Worm (Caenorhabditis elegans) whole organism, L1 larva: ENCODE measurements around the gene ZC449.2.

Experiments used
- C04F5.9 ChIP-seq: sonication (generic microtip); optimal IDR thresholded peaks from 2 replicates; lab custom pipeline; 2016; ENCODE audit warnings: missing genetic modification characterization, missing compliant biosample characterization
- C16A3.4 ChIP-seq: fragments of 150-350 bp; optimal IDR thresholded peaks from 2 replicates; lab custom pipeline; 2014; ENCODE audit warnings: missing biosample characterization, missing genetic modification characterization
- aha-1 ChIP-seq: fragments of 150-350 bp; optimal IDR thresholded peaks from 2 replicates; lab custom pipeline; 2014; ENCODE audit warnings: missing biosample characterization, missing genetic modification characterization
- ama-1 ChIP-seq: fragments of 150-350 bp; optimal IDR thresholded peaks from 2 replicates; lab custom pipeline; 2014
- blmp-1 ChIP-seq: fragments of 150-350 bp; optimal IDR thresholded peaks from 2 replicates; lab custom pipeline; 2014; ENCODE audit warnings: missing biosample characterization, missing genetic modification characterization
- ceh-63 ChIP-seq: fragments of 200-800 bp; sonication (Bioruptor generic); optimal IDR thresholded peaks from 2 replicates; lab custom pipeline; 2018; ENCODE audit warnings: mild to moderate bottlenecking, missing genetic modification characterization, missing compliant biosample characterization
- ceh-88 ChIP-seq: fragments of 200-800 bp; sonication (Bioruptor generic); IDR thresholded peaks from 2 replicates; pipeline ENCODE4 v1.3.6; 2022; ENCODE audit warnings: missing genetic modification characterization, missing compliant biosample characterization
- ceh-90 ChIP-seq: sonication (generic microtip); optimal IDR thresholded peaks from 2 replicates; lab custom pipeline; 2016; ENCODE audit warnings: missing genetic modification characterization, missing compliant biosample characterization
- ces-1 ChIP-seq: fragments of 150-350 bp; optimal IDR thresholded peaks from 2 replicates; lab custom pipeline; 2014; ENCODE audit warnings: missing biosample characterization, missing genetic modification reagents, missing genetic modification characterization
- dpl-1 ChIP-seq, 3 experiments: fragments of 150-350 bp in 2 of 3; sonication (generic microtip) in 1 of 3; optimal IDR thresholded peaks; 2 replicates each; lab custom pipeline; 2014 to 2017; ENCODE audit warnings: missing biosample characterization in 3 of 3, missing genetic modification characterization in 3 of 3, missing genetic modification reagents in 3 of 3
- efl-1 ChIP-seq, 4 experiments: fragments of 150-350 bp; optimal IDR thresholded peaks in 3 of 4; peaks in 1 of 4; 1 replicate in 1 of 4; 2 replicates in 3 of 4; lab custom pipeline; 2014; ENCODE audit warnings: missing biosample characterization in 2 of 4, missing genetic modification characterization in 2 of 4, missing genetic modification reagents in 2 of 4
- efl-3 ChIP-seq: fragments of 200-800 bp; sonication (Bioruptor generic); optimal IDR thresholded peaks from 2 replicates; lab custom pipeline; 2018; ENCODE audit warnings: mild to moderate bottlenecking, missing genetic modification characterization, missing compliant biosample characterization
- egl-13 ChIP-seq: sonication (generic microtip); optimal IDR thresholded peaks from 2 replicates; lab custom pipeline; 2016; ENCODE audit warnings: missing genotype, missing genetic modification reagents, missing genetic modification characterization, missing compliant biosample characterization
- egl-27 ChIP-seq, 2 experiments: fragments of 150-350 bp in 1 of 2; sonication (generic microtip); optimal IDR thresholded peaks; 3 replicates each; lab custom pipeline; 2017 to 2018; ENCODE audit warnings: missing biosample characterization in 2 of 2, missing genetic modification characterization in 2 of 2, missing genetic modification reagents in 2 of 2
- elt-3 ChIP-seq, 6 experiments: fragments of 150-350 bp in 1 of 6; sonication (generic microtip); optimal IDR thresholded peaks; 2 replicates each; lab custom pipeline; 2017 to 2018; ENCODE audit warnings: missing biosample characterization in 6 of 6, missing genetic modification characterization in 6 of 6, inconsistent platforms in 1 of 6
- fkh-4 ChIP-seq: sonication (generic microtip); optimal IDR thresholded peaks from 2 replicates; lab custom pipeline; 2016; ENCODE audit warnings: missing compliant biosample characterization, missing genetic modification characterization, borderline replicate concordance
- fkh-8 ChIP-seq: sonication (generic microtip); optimal IDR thresholded peaks from 2 replicates; lab custom pipeline; 2016; ENCODE audit warnings: mild to moderate bottlenecking, missing genetic modification characterization, missing compliant biosample characterization
- hlh-17 ChIP-seq: fragments of 200-800 bp; sonication (Bioruptor generic); optimal IDR thresholded peaks from 2 replicates; lab custom pipeline; 2018; ENCODE audit warnings: missing genetic modification characterization, mild to moderate bottlenecking, missing compliant biosample characterization, moderate library complexity, borderline replicate concordance
- hlh-4 ChIP-seq: sonication (generic microtip); optimal IDR thresholded peaks from 2 replicates; lab custom pipeline; 2016; ENCODE audit warnings: mild to moderate bottlenecking, missing genetic modification characterization, missing compliant biosample characterization
- irx-1 ChIP-seq: sonication (generic microtip); optimal IDR thresholded peaks from 2 replicates; lab custom pipeline; 2016; ENCODE audit warnings: missing genetic modification characterization, missing compliant biosample characterization
- isw-1 ChIP-seq: fragments of 200-800 bp; sonication (Bioruptor generic); IDR thresholded peaks from 2 replicates; pipeline ENCODE4 v1.3.6; 2022; ENCODE audit warnings: missing genetic modification characterization, missing compliant biosample characterization
- jun-1 ChIP-seq: fragments of 150-350 bp; optimal IDR thresholded peaks from 2 replicates; lab custom pipeline; 2014; ENCODE audit warnings: missing biosample characterization, missing genetic modification reagents, missing genetic modification characterization
- lin-13 ChIP-seq: fragments of 150-350 bp; optimal IDR thresholded peaks from 2 replicates; lab custom pipeline; 2014; ENCODE audit warnings: missing biosample characterization, missing genetic modification reagents, missing genetic modification characterization
- lin-15B ChIP-seq: fragments of 150-350 bp; sonication (generic microtip); optimal IDR thresholded peaks from 3 replicates; lab custom pipeline; 2014; ENCODE audit warnings: missing biosample characterization, missing genetic modification characterization
- lin-35 ChIP-seq, 2 experiments: fragments of 150-350 bp; optimal IDR thresholded peaks; 2 replicates each; lab custom pipeline; 2014; ENCODE audit warnings: missing biosample characterization in 2 of 2, missing genetic modification characterization in 2 of 2, missing genetic modification reagents in 2 of 2
- lir-3 ChIP-seq: sonication (generic microtip); optimal IDR thresholded peaks from 2 replicates; lab custom pipeline; 2016; ENCODE audit warnings: mild to moderate bottlenecking, missing genetic modification characterization, moderate library complexity, missing compliant biosample characterization; ENCODE audit not compliant: poor library complexity
- lsy-2 ChIP-seq, 2 experiments: fragments of 150-350 bp; optimal IDR thresholded peaks; 2 replicates each; lab custom pipeline; 2014; ENCODE audit warnings: missing biosample characterization in 2 of 2, missing genetic modification characterization in 2 of 2
- mep-1 ChIP-seq: fragments of 150-350 bp; optimal IDR thresholded peaks from 2 replicates; lab custom pipeline; 2014; ENCODE audit warnings: missing biosample characterization, missing genetic modification characterization
- nhr-20 ChIP-seq: sonication (generic microtip); optimal IDR thresholded peaks from 2 replicates; lab custom pipeline; 2016; ENCODE audit warnings: mild to moderate bottlenecking, missing genetic modification characterization, missing compliant biosample characterization
- nhr-237 ChIP-seq: fragments of 150-350 bp; optimal IDR thresholded peaks from 2 replicates; lab custom pipeline; 2014; ENCODE audit warnings: missing biosample characterization, missing genetic modification characterization
- nhr-47 ChIP-seq: sonication (generic microtip); optimal IDR thresholded peaks from 2 replicates; lab custom pipeline; 2016; ENCODE audit warnings: mild to moderate bottlenecking, missing genetic modification characterization, moderate library complexity, missing compliant biosample characterization
- nhr-76 ChIP-seq: sonication (generic microtip); optimal IDR thresholded peaks from 2 replicates; lab custom pipeline; 2017; ENCODE audit warnings: missing biosample characterization, missing genetic modification characterization
- nhr-77 ChIP-seq: fragments of 150-350 bp; optimal IDR thresholded peaks from 2 replicates; lab custom pipeline; 2014; ENCODE audit warnings: missing biosample characterization, missing genetic modification characterization
- nhr-85 ChIP-seq: sonication (generic microtip); peaks from one replicate; lab custom pipeline; 2016; ENCODE audit warnings: missing genetic modification characterization, inconsistent platforms, missing compliant biosample characterization
- pag-3 ChIP-seq: sonication (generic microtip); optimal IDR thresholded peaks from 2 replicates; lab custom pipeline; 2017; ENCODE audit warnings: missing genetic modification characterization, mild to moderate bottlenecking, missing compliant biosample characterization, antibody characterized with exemption, borderline replicate concordance; ENCODE audit not compliant: insufficient read depth
- pax-3 ChIP-seq: fragments of 200-800 bp; sonication (Bioruptor generic); optimal IDR thresholded peaks from 2 replicates; lab custom pipeline; 2018; ENCODE audit warnings: mild to moderate bottlenecking, missing genetic modification characterization, moderate library complexity, missing compliant biosample characterization
- rnt-1 ChIP-seq: sonication (generic microtip); optimal IDR thresholded peaks from 2 replicates; lab custom pipeline; 2016; ENCODE audit warnings: mild to moderate bottlenecking, missing genetic modification characterization, moderate library complexity, missing compliant biosample characterization
- snpc-4 ChIP-seq: fragments of 150-350 bp; optimal IDR thresholded peaks from 2 replicates; lab custom pipeline; 2014; ENCODE audit warnings: missing biosample characterization, missing genetic modification characterization
- snu-23 ChIP-seq: sonication (generic microtip); optimal IDR thresholded peaks from 2 replicates; lab custom pipeline; 2016; ENCODE audit warnings: missing genetic modification characterization, missing compliant biosample characterization
- sox-4 ChIP-seq: sonication (generic microtip); optimal IDR thresholded peaks from 2 replicates; lab custom pipeline; 2016; ENCODE audit warnings: missing genetic modification characterization, missing compliant biosample characterization
- sup-37 ChIP-seq: fragments of 200-800 bp; sonication (Bioruptor generic); optimal IDR thresholded peaks from 2 replicates; lab custom pipeline; 2018; ENCODE audit warnings: mild to moderate bottlenecking, missing genetic modification characterization, missing compliant biosample characterization
- swsn-7 ChIP-seq: sonication (generic microtip); optimal IDR thresholded peaks from 2 replicates; lab custom pipeline; 2016; ENCODE audit warnings: missing genetic modification characterization, missing compliant biosample characterization
- unc-130 ChIP-seq: fragments of 150-350 bp; optimal IDR thresholded peaks from 2 replicates; lab custom pipeline; 2017; ENCODE audit warnings: missing biosample characterization, missing genetic modification characterization, inconsistent platforms
- unc-62 ChIP-seq: fragments of 150-350 bp; optimal IDR thresholded peaks from 2 replicates; lab custom pipeline; 2014; ENCODE audit warnings: missing biosample characterization, missing genetic modification reagents, missing genetic modification characterization
- unc-86 ChIP-seq: sonication (generic microtip); optimal IDR thresholded peaks from 2 replicates; lab custom pipeline; 2016; ENCODE audit warnings: missing genetic modification characterization, missing compliant biosample characterization
- vab-15 ChIP-seq: sonication (generic microtip); optimal IDR thresholded peaks from 2 replicates; lab custom pipeline; 2017; ENCODE audit warnings: missing genotype, mild to moderate bottlenecking, missing genetic modification characterization, missing compliant biosample characterization
- xbp-1 ChIP-seq: sonication (generic microtip); optimal IDR thresholded peaks from 2 replicates; lab custom pipeline; 2016; ENCODE audit warnings: missing genetic modification characterization, missing compliant biosample characterization
- zag-1 ChIP-seq: fragments of 150-350 bp; optimal IDR thresholded peaks from 2 replicates; lab custom pipeline; 2014; ENCODE audit warnings: missing biosample characterization, missing genetic modification characterization
- zip-4 ChIP-seq: fragments of 200-800 bp; sonication (Bioruptor generic); optimal IDR thresholded peaks from 2 replicates; lab custom pipeline; 2018; ENCODE audit warnings: mild to moderate bottlenecking, missing genetic modification characterization, moderate library complexity, missing compliant biosample characterization
- ztf-11 ChIP-seq, 2 experiments: sonication (generic microtip); optimal IDR thresholded peaks; 2 replicates each; lab custom pipeline; 2016 to 2017; ENCODE audit warnings: missing genetic modification characterization in 2 of 2, missing biosample characterization in 1 of 2, missing compliant biosample characterization in 1 of 2
- ztf-4 ChIP-seq: fragments of 150-350 bp; optimal IDR thresholded peaks from 2 replicates; lab custom pipeline; 2014; ENCODE audit warnings: missing biosample characterization, missing genetic modification characterization

ZC449.2 gene

DNA sequence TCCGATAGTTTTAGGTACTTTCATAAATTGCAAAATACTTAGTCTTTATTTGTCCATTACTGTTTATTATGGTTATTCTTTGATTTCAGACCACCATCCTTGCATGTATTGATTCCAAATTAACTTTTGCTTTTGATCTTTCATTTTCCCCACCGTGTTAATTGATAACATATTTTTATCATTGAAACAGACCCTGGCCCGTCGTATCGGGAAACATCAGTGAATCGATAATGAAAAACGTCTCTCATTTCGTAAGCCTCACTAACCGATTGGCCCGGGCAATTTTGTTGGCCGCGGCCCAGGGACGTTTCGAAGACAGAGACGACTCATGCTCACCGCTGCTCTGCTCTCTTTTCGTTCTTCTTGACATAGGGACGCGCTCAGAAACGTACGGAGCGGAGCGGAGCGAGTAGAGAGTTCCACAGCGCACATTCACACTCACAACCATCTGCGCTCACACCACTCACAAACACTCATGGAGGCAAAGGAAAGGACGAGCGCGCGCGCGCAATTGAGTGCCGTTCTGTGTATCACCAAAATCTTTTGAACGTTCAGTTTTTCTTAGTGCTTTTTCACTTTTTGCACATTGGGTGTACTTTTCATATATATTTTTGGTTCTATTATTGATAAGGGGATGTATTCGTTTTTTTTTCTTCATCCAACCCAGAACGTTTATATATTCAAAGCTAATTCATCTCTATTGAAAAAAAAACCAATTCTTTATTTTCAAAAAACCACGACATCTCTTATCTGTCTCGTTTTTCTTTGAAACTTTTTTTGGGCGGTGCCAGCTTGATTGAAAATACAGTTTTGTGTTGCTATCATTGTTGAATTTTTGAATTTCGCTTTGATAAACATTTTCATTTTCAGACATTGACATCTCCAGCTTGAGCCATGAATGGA is 42.9 kb downstream of the ZC449.2 start, which contains the start of gene C24H10.2:
TSS of gene C24H10.2 (plus strand) at position 853 of the 903 bp plus-strand sequence.
- TF ChIP-seq aha-1 (no peak), snpc-4 (tag; lab: Kevin White, UChicago) (no peak), zip-4 (GFP tag; lab: Kevin White, UChicago) (no peak), nhr-237 (tag; lab: Kevin White, UChicago) (no peak), C16A3.4 (tag; lab: Kevin White, UChicago) (peak; percentile 44), ceh-63 (GFP tag; lab: Kevin White, UChicago) (no peak), lin-13 (GFP tag; lab: Kevin White, UChicago) (no peak), hlh-17 (GFP tag; lab: Kevin White, UChicago) (no peak), zag-1 (tag; lab: Kevin White, UChicago) (no peak), xbp-1 (tag; lab: Kevin White, UChicago) (peak; percentile 14), lin-35 (GFP tag; optimal IDR thresholded peaks at IDR 0.05; lab: Kevin White, UChicago) (peak in 1 of 2 experiments; percentile 32), C04F5.9 (tag; lab: Kevin White, UChicago) (no peak), fkh-4 (tag; lab: Kevin White, UChicago) (no peak), efl-3 (GFP tag; lab: Kevin White, UChicago) (no peak), egl-13 (tag; lab: Kevin White, UChicago) (no peak), pag-3 (tag; lab: Kevin White, UChicago) (no peak), ama-1 (no peak), lsy-2 (tag; optimal IDR thresholded peaks at IDR 0.05; lab: Kevin White, UChicago) (peak in 1 of 2 experiments; percentile 48), jun-1 (tag; lab: Kevin White, UChicago) (peak; percentile 9), lir-3 (tag; lab: Kevin White, UChicago) (no peak), sox-4 (tag; lab: Kevin White, UChicago) (no peak), unc-62 (no peak), egl-27 (tag; optimal IDR thresholded peaks at IDR 0.05; lab: Kevin White, UChicago) (no peak), rnt-1 (tag; lab: Kevin White, UChicago) (peak; percentile 56), unc-130 (tag; lab: Kevin White, UChicago) (no peak), efl-1 (optimal IDR thresholded peaks at IDR 0.05; lab: Kevin White, UChicago) (peak in 1 of 2 experiments; percentile 4), efl-1 (GFP tag; optimal IDR thresholded peaks at IDR 0.05 in 1 of 2; lab: Kevin White, UChicago) (peak in 1 of 2 experiments; percentile 3), ceh-90 (tag; lab: Kevin White, UChicago) (no peak), vab-15 (tag; lab: Kevin White, UChicago) (no peak), isw-1 (GFP tag; lab: Robert Waterston, UW) (no peak), irx-1 (no peak), nhr-77 (tag; lab: Kevin White, UChicago) (peak; percentile 2), ceh-88 (GFP tag; lab: Robert Waterston, UW) (no peak), ztf-11 (tag; optimal IDR thresholded peaks at IDR 0.05; lab: Kevin White, UChicago) (no peak), hlh-4 (no peak), unc-86 (tag; lab: Kevin White, UChicago) (no peak), dpl-1 (GFP tag; optimal IDR thresholded peaks at IDR 0.05; lab: Kevin White, UChicago) (peak in 1 of 3 experiments; percentile 20), sup-37 (GFP tag; lab: Kevin White, UChicago) (no peak), ces-1 (GFP tag; lab: Kevin White, UChicago) (no peak), nhr-76 (tag; lab: Kevin White, UChicago) (no peak), pax-3 (tag; lab: Kevin White, UChicago) (no peak), snu-23 (GFP tag; lab: Kevin White, UChicago) (peak; percentile 56), ztf-4 (tag; lab: Kevin White, UChicago) (no peak), blmp-1 (peak; percentile 15), nhr-20 (tag; lab: Kevin White, UChicago) (peak; percentile 34), lin-15B (tag; lab: Kevin White, UChicago) (no peak), fkh-8 (tag; lab: Kevin White, UChicago) (no peak), mep-1 (tag; lab: Kevin White, UChicago) (no peak), elt-3 (tag; optimal IDR thresholded peaks at IDR 0.05; lab: Kevin White, UChicago) (no peak), nhr-85 (no peak), swsn-7 (tag; lab: Kevin White, UChicago) (no peak), nhr-47 (tag; lab: Kevin White, UChicago) (no peak)
